Worm (Caenorhabditis elegans): Measurements from ENCODE around the gene Y37D8A.3.

- TF ChIP-seq egl-44 (GFP tag; IDR thresholded peaks at IDR 0.05) (no peak), dox-1 (GFP tag; IDR thresholded peaks at IDR 0.05) (no peak), lir-1 (GFP tag; conservative IDR thresholded peaks at IDR 0.05) (no peak), F22D6.2 (tag; optimal IDR thresholded peaks at IDR 0.05) (no peak), die-1 (tag; optimal IDR thresholded peaks at IDR 0.05) (peak; percentile 5), ama-1 (optimal IDR thresholded peaks at IDR 0.05) (no peak), ama-1 (GFP tag; optimal IDR thresholded peaks at IDR 0.05) (no peak), lag-1 (GFP tag; IDR thresholded peaks at IDR 0.05) (no peak)
These were observed 13.7 kb downstream of the Y37D8A.3 start for ce11 chrIII:12842858-12843257.

Measured in whole organism, young adult.